Fruit fly (Drosophila melanogaster): ENCODE data around the gene Tdrd3.

Gene Tdrd3

dm6 chr3L:14790127-14790589 lies 3.6 kb downstream of the Tdrd3 start (continued):
- TF ChIP-seq vnd (GFP tag; IDR thresholded peaks at IDR 0.05; ENCODE audit: partially characterized antibody), result peak; percentile 81
- peak; percentile 37 for TF ChIP-seq Ssrp (tag; optimal IDR thresholded peaks at IDR 0.05)
- TF ChIP-seq ase (GFP tag; IDR thresholded peaks at IDR 0.05), result peak; percentile 35; the same call in 1 of the 3 replicates
- TF ChIP-seq CG18619 (GFP tag; optimal IDR thresholded peaks at IDR 0.05), result peak; percentile 34
- peak; percentile 69 for TF ChIP-seq CG6791 (GFP tag; IDR thresholded peaks at IDR 0.05; ENCODE audit: partially characterized antibody)
- peak; percentile 89 for TF ChIP-seq knrl (GFP tag; IDR thresholded peaks at IDR 0.05; ENCODE audit: partially characterized antibody)
- TF ChIP-seq sqz (GFP tag; optimal IDR thresholded peaks at IDR 0.05), result no peak
- peak; percentile 13 for TF ChIP-seq cwo (GFP tag; optimal IDR thresholded peaks at IDR 0.05)
- peak; percentile 49 for TF ChIP-seq D19B (GFP tag; optimal IDR thresholded peaks at IDR 0.05)
- TF ChIP-seq Spps (tag; optimal IDR thresholded peaks at IDR 0.05), result peak; percentile 10
- TF ChIP-seq CG7271 (tag; optimal IDR thresholded peaks at IDR 0.05), result no peak
- TF ChIP-seq CG7963 (GFP tag; IDR thresholded peaks at IDR 0.05; ENCODE audit: partially characterized antibody), result 0 out of 3 replicates have a peak, but pooled peaks have one; percentile 61
- TF ChIP-seq CG18011 (GFP tag; optimal IDR thresholded peaks at IDR 0.05), result peak; percentile 71
- TF ChIP-seq br (optimal IDR thresholded peaks at IDR 0.05), result no peak
- TF ChIP-seq dm (GFP tag; optimal IDR thresholded peaks at IDR 0.05), result peak; percentile 83
- TF ChIP-seq CG7928 (GFP tag; optimal IDR thresholded peaks at IDR 0.05), result peak; percentile 30
- TF ChIP-seq Pdp1 (GFP tag; optimal IDR thresholded peaks at IDR 0.05), result peak; percentile 63 to 89
- TF ChIP-seq CG8290 (GFP tag; optimal IDR thresholded peaks at IDR 0.05), result peak; percentile 59
- TF ChIP-seq CG8290 (tag; optimal IDR thresholded peaks at IDR 0.05), result peak in 1 of 2 experiments; percentile 26
- TF ChIP-seq CG9932 (GFP tag; IDR thresholded peaks at IDR 0.05), result peak; percentile 90
- peak; percentile 64 for TF ChIP-seq CG2712 (tag; optimal IDR thresholded peaks at IDR 0.05)
- TF ChIP-seq CG4707 (GFP tag; optimal IDR thresholded peaks at IDR 0.05), result no peak
- TF ChIP-seq CG7357 (GFP tag; IDR thresholded peaks at IDR 0.05), result peak; percentile 68
- peak; percentile 38 for TF ChIP-seq CG34376 (GFP tag; optimal IDR thresholded peaks at IDR 0.05)
- no peak for TF ChIP-seq CG14965 (GFP tag; optimal IDR thresholded peaks at IDR 0.05; ENCODE audit: borderline replicate concordance)
- no peak for TF ChIP-seq CG11504 (tag; optimal IDR thresholded peaks at IDR 0.05)
- no peak for TF ChIP-seq prd (optimal IDR thresholded peaks at IDR 0.05)
- peak; percentile 86 for TF ChIP-seq prd (GFP tag; IDR thresholded peaks at IDR 0.05)
- TF ChIP-seq CG13775 (GFP tag; optimal IDR thresholded peaks at IDR 0.05), result peak; percentile 82
- TF ChIP-seq ato (GFP tag; IDR thresholded peaks at IDR 0.05; ENCODE audit: partially characterized antibody), result peak; percentile 66
- peak; percentile 82 for TF ChIP-seq Doc3 (GFP tag; IDR thresholded peaks at IDR 0.05; ENCODE audit: partially characterized antibody)
- TF ChIP-seq trh (GFP tag; optimal IDR thresholded peaks at IDR 0.05), result peak; percentile 53
- TF ChIP-seq her (GFP tag; optimal IDR thresholded peaks at IDR 0.05), result peak; percentile 81
- peak; percentile 54 for TF ChIP-seq CG3065 (GFP tag; optimal IDR thresholded peaks at IDR 0.05)
- peak; percentile 83 for TF ChIP-seq CG30403 (GFP tag; optimal IDR thresholded peaks at IDR 0.05)
- TF ChIP-seq CG10147 (GFP tag; optimal IDR thresholded peaks at IDR 0.05), result no peak
- peak; percentile 91 for TF ChIP-seq CG2120 (GFP tag; optimal IDR thresholded peaks at IDR 0.05)
- peak; percentile 80 for TF ChIP-seq hb (GFP tag; IDR thresholded peaks at IDR 0.05; ENCODE audit: partially characterized antibody)
- TF ChIP-seq CG31224 (GFP tag; IDR thresholded peaks at IDR 0.05), result peak; percentile 64
- TF ChIP-seq fd96Cb (tag; optimal IDR thresholded peaks at IDR 0.05), result peak; percentile 47
- TF ChIP-seq Asciz (GFP tag; optimal IDR thresholded peaks at IDR 0.05), result no peak
- peak; percentile 77 for TF ChIP-seq Fer1 (GFP tag; optimal IDR thresholded peaks at IDR 0.05)
- TF ChIP-seq p53 (GFP tag; optimal IDR thresholded peaks at IDR 0.05), result peak; percentile 54
- TF ChIP-seq lov (optimal IDR thresholded peaks at IDR 0.05), result no peak
- peak; percentile 61; the same call in 1 of the 3 replicates for TF ChIP-seq lov (GFP tag; IDR thresholded peaks at IDR 0.05)
- peak; percentile 74; the same call in 2 of the 3 replicates for TF ChIP-seq mld (GFP tag; IDR thresholded peaks at IDR 0.05; ENCODE audit: partially characterized antibody)
- TF ChIP-seq C15 (GFP tag; IDR thresholded peaks at IDR 0.05), result no peak
- peak; percentile 79 for TF ChIP-seq Sry-δ (GFP tag; optimal IDR thresholded peaks at IDR 0.05)
- TF ChIP-seq inv (GFP tag; IDR thresholded peaks at IDR 0.05; ENCODE audit: partially characterized antibody), result peak; percentile 80
- TF ChIP-seq wek (GFP tag; optimal IDR thresholded peaks at IDR 0.05), result peak; percentile 42
